Worm (Caenorhabditis elegans): ENCODE data around the gene ZK742.3.
A peak's percentile ranks its signal among the peaks of the same experiment; 100 is the strongest.

ZK742.3 gene

ce11 chrV:7857931-7858330 lies 48.2 kb upstream of the ZK742.3 start, which contains the start of gene C37C3.1:
C37C3.1 (plus strand) TSS chrV:7857963.
- peak in 1 of 2 experiments; percentile 26 for TF ChIP-seq lsy-2 (tag; optimal IDR thresholded peaks at IDR 0.05)
- TF ChIP-seq ama-1 (optimal IDR thresholded peaks at IDR 0.05), result peak; percentile 47
- no peak for TF ChIP-seq ceh-88 (GFP tag; IDR thresholded peaks at IDR 0.05)
- no peak for TF ChIP-seq mep-1 (tag; optimal IDR thresholded peaks at IDR 0.05)
- peak in 1 of 2 experiments; percentile 13 for TF ChIP-seq efl-1 (optimal IDR thresholded peaks at IDR 0.05)
- TF ChIP-seq efl-1 (GFP tag; optimal IDR thresholded peaks at IDR 0.05 in 1 of 2), result no peak

- TF ChIP-seq rnt-1 (tag; optimal IDR thresholded peaks at IDR 0.05), result no peak
- TF ChIP-seq efl-1 (optimal IDR thresholded peaks at IDR 0.05), result no peak
- peak in 1 of 2 experiments; percentile 63 for TF ChIP-seq efl-1 (GFP tag; optimal IDR thresholded peaks at IDR 0.05 in 1 of 2)
Measured at ce11 chrV:7856641-7857040, 46.9 kb upstream of the ZK742.3 start.

ce11 chrV:7855382-7855994 lies 45.8 kb upstream of the ZK742.3 start, which contains the start of gene C37C3.2:
C37C3.2 (plus strand) TSS chrV:7855944.
- no peak for TF ChIP-seq nhr-20 (tag; optimal IDR thresholded peaks at IDR 0.05)
- peak in 1 of 2 experiments; percentile 38 for TF ChIP-seq lin-35 (GFP tag; optimal IDR thresholded peaks at IDR 0.05)
- peak; percentile 39 for TF ChIP-seq nhr-85 (tag)

ce11 chrV:7854603-7855002 lies 44.9 kb upstream of the ZK742.3 start, which contains the start of the genes C37C3.9 and C37C3.18:
C37C3.9 (minus strand) TSS chrV:7854700.
C37C3.18 (plus strand) TSS chrV:7854993.
- TF ChIP-seq efl-1 (optimal IDR thresholded peaks at IDR 0.05) (peak; percentile 85 to 97), efl-1 (GFP tag; optimal IDR thresholded peaks at IDR 0.05 in 1 of 2) (peak; percentile 54 to 90), sptf-1 (tag; optimal IDR thresholded peaks at IDR 0.05) (no peak), nhr-84 (tag; optimal IDR thresholded peaks at IDR 0.05) (no peak), zag-1 (tag; optimal IDR thresholded peaks at IDR 0.05) (peak; percentile 39), nhr-12 (tag; optimal IDR thresholded peaks at IDR 0.05) (no peak), nhr-237 (tag; optimal IDR thresholded peaks at IDR 0.05) (peak; percentile 61), sox-4 (tag; optimal IDR thresholded peaks at IDR 0.05) (peak; percentile 3), mdl-1 (tag; optimal IDR thresholded peaks at IDR 0.05) (peak in 1 of 2 experiments; percentile 84), xbp-1 (tag; optimal IDR thresholded peaks at IDR 0.05) (peak; percentile 85), C16A3.4 (tag; optimal IDR thresholded peaks at IDR 0.05) (peak; percentile 82), mep-1 (tag; optimal IDR thresholded peaks at IDR 0.05) (peak; percentile 78), alr-1 (tag; optimal IDR thresholded peaks at IDR 0.05; ENCODE audit: borderline replicate concordance) (no peak), pax-3 (tag; optimal IDR thresholded peaks at IDR 0.05) (peak; percentile 45), jun-1 (tag; optimal IDR thresholded peaks at IDR 0.05) (peak; percentile 83), fkh-10 (GFP tag; optimal IDR thresholded peaks at IDR 0.05) (no peak), egl-27 (tag; optimal IDR thresholded peaks at IDR 0.05) (peak; percentile 5 to 15), ceh-8 (GFP tag; optimal IDR thresholded peaks at IDR 0.05) (peak; percentile 27), ceh-63 (GFP tag; optimal IDR thresholded peaks at IDR 0.05) (no peak), nhr-19 (GFP tag; conservative IDR thresholded peaks at IDR 0.05) (peak; percentile 75), nhr-77 (tag; optimal IDR thresholded peaks at IDR 0.05) (peak; percentile 85), pag-3 (tag; optimal IDR thresholded peaks at IDR 0.05; ENCODE audit: borderline replicate concordance, insufficient read depth) (no peak), mef-2 (tag; optimal IDR thresholded peaks at IDR 0.05) (no peak), tlp-1 (tag; optimal IDR thresholded peaks at IDR 0.05) (no peak), F16B12.6 (tag; optimal IDR thresholded peaks at IDR 0.05) (peak; percentile 32), unc-30 (tag; optimal IDR thresholded peaks at IDR 0.05) (no peak), elt-2 (tag; optimal IDR thresholded peaks at IDR 0.05) (peak; percentile 58), fkh-4 (tag; optimal IDR thresholded peaks at IDR 0.05; ENCODE audit: borderline replicate concordance) (no peak), pqm-1 (tag; optimal IDR thresholded peaks at IDR 0.05) (no peak), aha-1 (tag; optimal IDR thresholded peaks at IDR 0.05) (no peak), aly-2 (tag; optimal IDR thresholded peaks at IDR 0.05) (peak; percentile 38), nhr-90 (tag; optimal IDR thresholded peaks at IDR 0.05; ENCODE audit: poor library complexity) (peak; percentile 48), irx-1 (tag; optimal IDR thresholded peaks at IDR 0.05) (peak; percentile 14), unc-130 (tag; optimal IDR thresholded peaks at IDR 0.05) (peak; percentile 51), swsn-7 (tag; optimal IDR thresholded peaks at IDR 0.05) (peak; percentile 81), sup-37 (GFP tag; optimal IDR thresholded peaks at IDR 0.05) (peak; percentile 22), C04F5.9 (tag; optimal IDR thresholded peaks at IDR 0.05) (no peak), nhr-85 (tag) (peak; percentile 89), unc-86 (tag; optimal IDR thresholded peaks at IDR 0.05) (peak; percentile 77), hlh-4 (tag; optimal IDR thresholded peaks at IDR 0.05) (no peak)

Measured in whole organism, L1 larva.